Worm (Caenorhabditis elegans): ENCODE data around the gene dhs-25.

- TF ChIP-seq skn-1 (tag; optimal IDR thresholded peaks at IDR 0.05) = no peak
- no peak for TF ChIP-seq unc-130 (GFP tag; optimal IDR thresholded peaks at IDR 0.05)
Observed at ce11 chrX:1499499-1499898, 13.2 kb downstream of the dhs-25 start.
